Worm (Caenorhabditis elegans): ENCODE results near the gene sqt-3.

The sqt-3 gene

ce11 chrV:12316076-12316475 lies 36.5 kb upstream of the sqt-3 start:
- no peak for TF ChIP-seq ama-1 (optimal IDR thresholded peaks at IDR 0.05)
- TF ChIP-seq mef-2 (tag; optimal IDR thresholded peaks at IDR 0.05) = no peak
- TF ChIP-seq sox-4 (tag; optimal IDR thresholded peaks at IDR 0.05) = no peak
- TF ChIP-seq xbp-1 (tag; optimal IDR thresholded peaks at IDR 0.05) = no peak
- TF ChIP-seq fos-1 (tag; optimal IDR thresholded peaks at IDR 0.05) = no peak
- no peak for TF ChIP-seq mab-9 (GFP tag; IDR thresholded peaks at IDR 0.05)
- TF ChIP-seq lin-13 (GFP tag; optimal IDR thresholded peaks at IDR 0.05) = no peak
- no peak for TF ChIP-seq dsc-1 (tag; optimal IDR thresholded peaks at IDR 0.05)
- TF ChIP-seq elt-2 (tag; optimal IDR thresholded peaks at IDR 0.05) = no peak
- TF ChIP-seq vab-15 (tag; optimal IDR thresholded peaks at IDR 0.05) = no peak
- no peak for TF ChIP-seq swsn-7 (tag; optimal IDR thresholded peaks at IDR 0.05)
- no peak for TF ChIP-seq zag-1 (tag; optimal IDR thresholded peaks at IDR 0.05)
- no peak for TF ChIP-seq ets-5 (GFP tag; IDR thresholded peaks at IDR 0.05)
- no peak for TF ChIP-seq nhr-237 (tag; optimal IDR thresholded peaks at IDR 0.05)
- TF ChIP-seq nhr-47 (tag; optimal IDR thresholded peaks at IDR 0.05) = no peak

- no peak for TF ChIP-seq nhr-76 (tag; optimal IDR thresholded peaks at IDR 0.05)
Measured at ce11 chrV:12317080-12317479, 35.5 kb upstream of the sqt-3 start, which contains the start of gene R04F11.3. R04F11.3 (minus strand) TSS chrV:12317180.

DNA sequence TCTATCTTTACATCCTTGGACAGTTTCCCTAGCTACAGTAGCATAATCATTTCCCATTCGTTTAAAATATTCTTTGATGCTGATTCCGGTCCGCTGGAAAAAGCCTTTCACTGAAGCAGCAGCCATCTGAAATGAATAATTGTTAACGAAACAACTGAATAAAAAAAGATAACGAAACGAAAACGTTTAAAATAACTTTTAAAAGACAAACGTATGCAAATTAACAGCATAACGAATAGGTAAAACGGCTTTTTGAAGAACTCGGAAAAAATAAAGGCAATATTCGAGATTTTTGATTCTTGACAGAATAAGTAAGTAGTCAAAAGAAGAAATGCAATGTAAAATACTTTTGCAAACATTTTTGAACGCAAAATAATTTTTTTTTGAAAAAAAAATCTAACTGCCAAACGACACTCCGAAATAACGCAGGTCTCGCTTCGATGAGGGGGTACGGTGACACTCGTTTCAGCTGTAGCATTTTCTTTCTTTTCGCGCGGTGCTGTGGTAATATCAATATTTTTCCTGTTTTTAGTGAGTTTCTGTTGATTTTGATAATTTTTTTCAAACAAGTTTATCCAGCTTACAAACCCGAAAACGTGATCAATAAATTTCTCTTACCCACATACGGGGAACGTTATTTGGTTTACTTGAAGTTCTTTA lies 34.5 kb upstream of the sqt-3 start, which contains the start of the genes R04F11.5 and R04F11.2:
TSS of gene R04F11.5 (minus strand) at position 126 of the 660 bp plus-strand sequence.
TSS of gene R04F11.2 (plus strand) at position 488 of the 660 bp plus-strand sequence.
- TF ChIP-seq nhr-19 (GFP tag; conservative IDR thresholded peaks at IDR 0.05) (peak; percentile 72), lin-39 (tag; optimal IDR thresholded peaks at IDR 0.05) (peak; percentile 59), hpl-2 (GFP tag; optimal IDR thresholded peaks at IDR 0.05) (peak; percentile 2), isw-1 (GFP tag; IDR thresholded peaks at IDR 0.05) (peak; percentile 67), lin-13 (GFP tag; optimal IDR thresholded peaks at IDR 0.05) (peak; percentile 56), fkh-4 (tag; optimal IDR thresholded peaks at IDR 0.05; ENCODE audit: borderline replicate concordance) (no peak), efl-1 (optimal IDR thresholded peaks at IDR 0.05) (peak; percentile 84 to 88), efl-1 (GFP tag; optimal IDR thresholded peaks at IDR 0.05 in 1 of 2) (peak; percentile 85 to 98), mdl-1 (tag; optimal IDR thresholded peaks at IDR 0.05) (peak in 1 of 2 experiments; percentile 25), ets-5 (GFP tag; IDR thresholded peaks at IDR 0.05) (no peak), F16B12.6 (tag; optimal IDR thresholded peaks at IDR 0.05) (peak; percentile 49), lin-35 (GFP tag; optimal IDR thresholded peaks at IDR 0.05) (peak; percentile 84 to 91), unc-130 (tag; optimal IDR thresholded peaks at IDR 0.05) (peak; percentile 82), blmp-1 (tag; optimal IDR thresholded peaks at IDR 0.05) (peak; percentile 78), fos-1 (tag; optimal IDR thresholded peaks at IDR 0.05) (peak; percentile 71), irx-1 (tag; optimal IDR thresholded peaks at IDR 0.05) (peak; percentile 49), sup-37 (GFP tag; optimal IDR thresholded peaks at IDR 0.05) (no peak), lin-15B (tag; optimal IDR thresholded peaks at IDR 0.05) (peak; percentile 80), fkh-8 (tag; optimal IDR thresholded peaks at IDR 0.05) (peak; percentile 48), C16A3.4 (tag; optimal IDR thresholded peaks at IDR 0.05) (peak; percentile 94), zip-4 (GFP tag; optimal IDR thresholded peaks at IDR 0.05) (peak; percentile 18), nhr-85 (tag) (peak; percentile 85), mab-9 (GFP tag; IDR thresholded peaks at IDR 0.05) (no peak), snpc-4 (tag; optimal IDR thresholded peaks at IDR 0.05) (peak; percentile 74), elt-3 (tag; optimal IDR thresholded peaks at IDR 0.05) (peak in 3 of 6 experiments; percentile 45 to 91 (median 65)), C34B4.2 (tag; optimal IDR thresholded peaks at IDR 0.05) (no peak), nhr-11 (tag; optimal IDR thresholded peaks at IDR 0.05) (peak; percentile 34), ztf-4 (tag; optimal IDR thresholded peaks at IDR 0.05) (no peak), snu-23 (GFP tag; optimal IDR thresholded peaks at IDR 0.05) (peak; percentile 86), tbx-2 (tag; optimal IDR thresholded peaks at IDR 0.05) (peak; percentile 69), nhr-71 (tag; optimal IDR thresholded peaks at IDR 0.05) (peak; percentile 84), pax-3 (tag; optimal IDR thresholded peaks at IDR 0.05) (peak; percentile 34), grh-1 (GFP tag; IDR thresholded peaks at IDR 0.05) (0 out of 2 replicates have a peak, but pooled peaks have one; percentile 56), nhr-20 (tag; optimal IDR thresholded peaks at IDR 0.05) (peak; percentile 76), pqm-1 (tag; optimal IDR thresholded peaks at IDR 0.05) (no peak), mep-1 (tag; optimal IDR thresholded peaks at IDR 0.05) (peak; percentile 92), egl-27 (tag; optimal IDR thresholded peaks at IDR 0.05) (no peak), rnt-1 (tag; optimal IDR thresholded peaks at IDR 0.05) (peak; percentile 68), nhr-47 (tag; optimal IDR thresholded peaks at IDR 0.05) (peak; percentile 77)

All from whole organism, L1 larva.